Worm (Caenorhabditis elegans) whole organism, L4/young adult: ENCODE measurements around the gene C17F4.8.

Experiments
- W03F9.2 ChIP-seq: fragments of 150-350 bp; optimal IDR thresholded peaks from 2 replicates; lab custom pipeline; 2014; ENCODE audit warnings: missing biosample characterization, missing genetic modification characterization
- dao-5 ChIP-seq: sonication (generic microtip); optimal IDR thresholded peaks from 2 replicates; lab custom pipeline; 2016; ENCODE audit warnings: missing genotype, missing genetic modification characterization, moderate library complexity, missing compliant biosample characterization
- him-1 ChIP-seq: sonication (generic microtip); optimal IDR thresholded peaks from 2 replicates; lab custom pipeline; 2016; ENCODE audit warnings: missing genotype, missing genetic modification reagents, missing genetic modification characterization, missing compliant biosample characterization

- TF ChIP-seq dao-5 (tag; lab: Kevin White, UChicago) (no peak), him-1 (no peak), W03F9.2 (tag; lab: Kevin White, UChicago) (no peak)
Measured at ce11 chrII:3248043-3248718, 13.6 kb upstream of the C17F4.8 start, which contains the start of the genes fbxc-50 and C17F4.2.
